Fruit fly (Drosophila melanogaster): ENCODE measurements around the gene CG14610.

Gene CG14610

dm6 chr3R:7144245-7144904, at the start of gene CG14610, which contains the start of gene CG2656 (continued):
- TF ChIP-seq disco-r (GFP tag; optimal IDR thresholded peaks at IDR 0.05) (peak; percentile 14), Myb (GFP tag; optimal IDR thresholded peaks at IDR 0.05) (peak; percentile 80), caup (GFP tag; optimal IDR thresholded peaks at IDR 0.05; ENCODE audit: severe bottlenecking) (peak; percentile 78), Bdp1 (GFP tag; optimal IDR thresholded peaks at IDR 0.05) (peak; percentile 84), Xrp1 (GFP tag; IDR thresholded peaks at IDR 0.05) (peak; percentile 73), CG11696 (GFP tag; IDR thresholded peaks at IDR 0.05) (no peak), danr (GFP tag; IDR thresholded peaks at IDR 0.05) (no peak), CG33557 (GFP tag; optimal IDR thresholded peaks at IDR 0.05) (peak; percentile 25), fu2 (GFP tag; optimal IDR thresholded peaks at IDR 0.05) (peak; percentile 81), gcm2 (GFP tag; optimal IDR thresholded peaks at IDR 0.05) (peak; percentile 17), CG10274 (GFP tag; optimal IDR thresholded peaks at IDR 0.05) (no peak), CG30403 (GFP tag; optimal IDR thresholded peaks at IDR 0.05) (peak; percentile 87), D (optimal IDR thresholded peaks at IDR 0.05) (no peak), D (GFP tag; optimal IDR thresholded peaks at IDR 0.05) (peak; percentile 10), ci (GFP tag; IDR thresholded peaks at IDR 0.05) (peak; percentile 86), CG14667 (GFP tag; IDR thresholded peaks at IDR 0.05) (no peak), HLH3B (GFP tag; IDR thresholded peaks at IDR 0.05) (0 out of 2 replicates have a peak, but pooled peaks have one; percentile 38), CG43689 (GFP tag; IDR thresholded peaks at IDR 0.05) (no peak), CG12744 (GFP tag; optimal IDR thresholded peaks at IDR 0.05) (peak; percentile 49), zen (tag; optimal IDR thresholded peaks at IDR 0.05) (peak; percentile 50), MESR4 (GFP tag; optimal IDR thresholded peaks at IDR 0.05) (peak; percentile 80), BtbVII (GFP tag; optimal IDR thresholded peaks at IDR 0.05) (peak; percentile 24), Elba2 (GFP tag; optimal IDR thresholded peaks at IDR 0.05) (peak; percentile 25), pita (GFP tag; optimal IDR thresholded peaks at IDR 0.05) (no peak), CG4360 (GFP tag; IDR thresholded peaks at IDR 0.05) (no peak; the same call in 1 of the 2 replicates), Sin3A (optimal IDR thresholded peaks at IDR 0.05) (peak; percentile 30), pan (optimal IDR thresholded peaks at IDR 0.05) (no peak), pan (GFP tag; optimal IDR thresholded peaks at IDR 0.05 in 1 of 2, IDR thresholded peaks at IDR 0.05 in 1 of 2) (peak in 1 of 2 experiments; percentile 61), gsb (GFP tag; IDR thresholded peaks at IDR 0.05) (no peak), CG4424 (GFP tag; optimal IDR thresholded peaks at IDR 0.05) (peak; percentile 74), slbo (GFP tag; IDR thresholded peaks at IDR 0.05) (peak; percentile 89), Vsx1 (GFP tag; optimal IDR thresholded peaks at IDR 0.05) (no peak), CG2712 (tag; optimal IDR thresholded peaks at IDR 0.05) (peak; percentile 68), CG1233 (GFP tag; optimal IDR thresholded peaks at IDR 0.05) (peak; percentile 32), CG17568 (GFP tag; optimal IDR thresholded peaks at IDR 0.05) (no peak), croc (GFP tag; conservative IDR thresholded peaks at IDR 0.05) (no peak; the same call in 2 of the 3 replicates), CG17359 (tag; optimal IDR thresholded peaks at IDR 0.05) (peak; percentile 66), hth (optimal IDR thresholded peaks at IDR 0.05) (no peak), CG9437 (GFP tag; optimal IDR thresholded peaks at IDR 0.05) (peak; percentile 30), fd96Cb (tag; optimal IDR thresholded peaks at IDR 0.05) (peak; percentile 37), Hr51 (GFP tag; optimal IDR thresholded peaks at IDR 0.05) (peak; percentile 44 to 82), CG6654 (GFP tag; optimal IDR thresholded peaks at IDR 0.05) (no peak), prd (optimal IDR thresholded peaks at IDR 0.05) (no peak), prd (GFP tag; IDR thresholded peaks at IDR 0.05) (peak; percentile 73), CG6854 (GFP tag; optimal IDR thresholded peaks at IDR 0.05) (no peak), tio (GFP tag; optimal IDR thresholded peaks at IDR 0.05) (no peak), CG1792 (GFP tag; optimal IDR thresholded peaks at IDR 0.05) (peak; percentile 84), CG33213 (GFP tag; optimal IDR thresholded peaks at IDR 0.05) (peak; percentile 82), CG10147 (GFP tag; optimal IDR thresholded peaks at IDR 0.05) (no peak), CG2199 (GFP tag; IDR thresholded peaks at IDR 0.05) (peak; percentile 90), Sox100B (GFP tag; optimal IDR thresholded peaks at IDR 0.05) (no peak)
